Fruit fly (Drosophila melanogaster) whole organism, embryonic: ENCODE results near the gene CG32320.

ENCODE experiments used
- Abd-B ChIP-seq: fragments of 200-800 bp; sonication (Bioruptor generic); optimal IDR thresholded peaks from 2 replicates; lab custom pipeline; 2018; ENCODE audit warnings: missing biosample characterization, mild to moderate bottlenecking, missing genetic modification characterization, moderate library complexity
- Antp ChIP-seq: fragments of 200-800 bp; sonication (Bioruptor generic); optimal IDR thresholded peaks from 3 replicates; lab custom pipeline; 2016; ENCODE audit warnings: missing biosample characterization, missing genetic modification characterization
- Atf6 ChIP-seq: fragments of 200-800 bp; sonication (Bioruptor generic); IDR thresholded peaks from 2 replicates; pipeline ENCODE4 v1.3.6; 2022; ENCODE audit warnings: missing biosample characterization, missing genetic modification characterization
- CG10267 ChIP-seq: fragments of 200-800 bp; sonication (Bioruptor generic); optimal IDR thresholded peaks from 2 replicates; lab custom pipeline; 2018; ENCODE audit warnings: missing biosample characterization, mild to moderate bottlenecking, missing genetic modification characterization, moderate library complexity
- CG11695 ChIP-seq: fragments of 200-800 bp; sonication (Bioruptor generic); IDR thresholded peaks from 3 replicates; pipeline ENCODE4 v1.3.6; 2022; ENCODE audit warnings: missing biosample characterization, missing genetic modification characterization
- CG11696 ChIP-seq: fragments of 200-800 bp; sonication (Bioruptor generic); IDR thresholded peaks from 2 replicates; pipeline ENCODE4 v1.3.6; 2022; ENCODE audit warnings: missing biosample characterization, missing genetic modification characterization
- CG12744 ChIP-seq: fragments of 200-800 bp; sonication (Bioruptor generic); optimal IDR thresholded peaks from 2 replicates; lab custom pipeline; 2016; ENCODE audit warnings: missing biosample characterization, missing genetic modification characterization
- CG12769 ChIP-seq: fragments of 200-800 bp; sonication (Bioruptor generic); optimal IDR thresholded peaks from 2 replicates; lab custom pipeline; 2019; ENCODE audit warnings: missing biosample characterization, mild to moderate bottlenecking, missing genetic modification characterization, moderate library complexity
- CG13775 ChIP-seq: fragments of 200-800 bp; sonication (Bioruptor generic); optimal IDR thresholded peaks from 3 replicates; lab custom pipeline; 2017; ENCODE audit warnings: missing biosample characterization, mild to moderate bottlenecking, missing genetic modification characterization
- CG17328 ChIP-seq: fragments of 200-800 bp; sonication (Bioruptor generic); IDR thresholded peaks from 2 replicates; pipeline ENCODE4 v1.3.6; 2022; ENCODE audit warnings: missing biosample characterization, missing genetic modification characterization
- CG2202 ChIP-seq: fragments of 200-800 bp; sonication (Bioruptor generic); optimal IDR thresholded peaks from 2 replicates; lab custom pipeline; 2018; ENCODE audit warnings: missing biosample characterization, mild to moderate bottlenecking, missing genetic modification characterization
- CG4404 ChIP-seq: fragments of 200-800 bp; sonication (Bioruptor generic); IDR thresholded peaks from 2 replicates; pipeline ENCODE4 v1.3.6; 2022; ENCODE audit warnings: missing biosample characterization, missing genetic modification characterization
- CG4424 ChIP-seq: fragments of 200-800 bp; sonication (Bioruptor generic); optimal IDR thresholded peaks from 3 replicates; lab custom pipeline; 2016; ENCODE audit warnings: missing biosample characterization, missing genetic modification characterization
- CG4730 ChIP-seq: fragments of 200-800 bp; sonication (Bioruptor generic); IDR thresholded peaks from 2 replicates; pipeline ENCODE4 v1.3.6; 2022; ENCODE audit warnings: missing biosample characterization, missing genetic modification characterization
- CG5953 ChIP-seq: fragments of 200-800 bp; sonication (Bioruptor generic); IDR thresholded peaks from 2 replicates; pipeline ENCODE4 v1.3.6; 2022; ENCODE audit warnings: missing biosample characterization, missing genetic modification characterization
- CG6272 ChIP-seq: fragments of 200-800 bp; sonication (Bioruptor generic); IDR thresholded peaks from 2 replicates; pipeline ENCODE4 v1.3.6; 2022; ENCODE audit warnings: missing biosample characterization, missing genetic modification characterization
- CG7357 ChIP-seq: fragments of 200-800 bp; sonication (Bioruptor generic); IDR thresholded peaks from 3 replicates; pipeline ENCODE4 v1.3.6; 2022; ENCODE audit warnings: missing biosample characterization, missing genetic modification characterization
- CG7839 ChIP-seq: fragments of 200-800 bp; sonication (Bioruptor generic); optimal IDR thresholded peaks from 3 replicates; lab custom pipeline; 2018; ENCODE audit warnings: missing biosample characterization, mild to moderate bottlenecking, missing genetic modification characterization, moderate library complexity
- CG8765 ChIP-seq: fragments of 200-800 bp; sonication (Bioruptor generic); IDR thresholded peaks from 2 replicates; pipeline ENCODE4 v1.3.6; 2022; ENCODE audit warnings: missing biosample characterization, missing genetic modification characterization
- CG9727 ChIP-seq: fragments of 200-800 bp; sonication (Bioruptor generic); optimal IDR thresholded peaks from 3 replicates; lab custom pipeline; 2017; ENCODE audit warnings: missing biosample characterization, mild to moderate bottlenecking, missing genetic modification characterization
- Chrac-16 ChIP-seq: fragments of 200-800 bp; sonication (Bioruptor generic); optimal IDR thresholded peaks from 3 replicates; lab custom pipeline; 2016; ENCODE audit warnings: missing biosample characterization, missing genetic modification characterization
- E2f2 ChIP-seq: fragments of 200-800 bp; sonication (Bioruptor generic); IDR thresholded peaks from 2 replicates; pipeline ENCODE4 v1.3.6; 2022; ENCODE audit warnings: missing biosample characterization, missing genetic modification characterization
- Elba2 ChIP-seq: fragments of 200-800 bp; sonication (Bioruptor generic); optimal IDR thresholded peaks from 3 replicates; lab custom pipeline; 2016; ENCODE audit warnings: missing biosample characterization, missing genetic modification characterization
- Ets65A ChIP-seq: fragments of 200-800 bp; sonication (Bioruptor generic); peaks from one replicate; lab custom pipeline; 2016; ENCODE audit warnings: missing biosample characterization, missing genetic modification characterization
- Hey ChIP-seq: fragments of 200-800 bp; sonication (Bioruptor generic); optimal IDR thresholded peaks from 3 replicates; lab custom pipeline; 2018; ENCODE audit warnings: missing biosample characterization, mild to moderate bottlenecking, missing genetic modification characterization
- Myb ChIP-seq: fragments of 200-800 bp; sonication (Bioruptor generic); optimal IDR thresholded peaks from 2 replicates; lab custom pipeline; 2016; ENCODE audit warnings: missing biosample characterization, missing genetic modification characterization
- Pdp1 ChIP-seq, 2 experiments: fragments of 200-800 bp; sonication (Bioruptor generic); optimal IDR thresholded peaks; 3 replicates each; lab custom pipeline; 2016; ENCODE audit warnings: missing biosample characterization in 2 of 2, missing genetic modification characterization in 2 of 2, mild to moderate bottlenecking in 1 of 2, moderate library complexity in 1 of 2
- Sox102F ChIP-seq: fragments of 200-800 bp; sonication (Bioruptor generic); optimal IDR thresholded peaks from 2 replicates; lab custom pipeline; 2018; ENCODE audit warnings: missing biosample characterization, mild to moderate bottlenecking, missing genetic modification characterization, moderate library complexity
- Sry-β ChIP-seq: fragments of 200-800 bp; sonication (Bioruptor generic); optimal IDR thresholded peaks from 2 replicates; lab custom pipeline; 2018; ENCODE audit warnings: missing biosample characterization, mild to moderate bottlenecking, missing genetic modification characterization, moderate library complexity
- Ssrp ChIP-seq: fragments of 200-800 bp; sonication (Bioruptor generic); optimal IDR thresholded peaks from 2 replicates; lab custom pipeline; 2018; ENCODE audit warnings: missing biosample characterization, mild to moderate bottlenecking, missing genetic modification characterization, moderate library complexity
- Xbp1 ChIP-seq: fragments of 200-800 bp; sonication (Bioruptor generic); optimal IDR thresholded peaks from 3 replicates; lab custom pipeline; 2016; ENCODE audit warnings: missing biosample characterization, mild to moderate bottlenecking, missing genetic modification characterization
- ab ChIP-seq: fragments of 200-800 bp; sonication (Bioruptor generic); optimal IDR thresholded peaks from 2 replicates; lab custom pipeline; 2016; ENCODE audit warnings: missing biosample characterization, missing genetic modification characterization
- abd-A ChIP-seq: fragments of 200-800 bp; sonication (Bioruptor generic); optimal IDR thresholded peaks from 3 replicates; lab custom pipeline; 2019; ENCODE audit warnings: missing biosample characterization, mild to moderate bottlenecking, missing genetic modification characterization, moderate library complexity
- amos ChIP-seq: fragments of 200-800 bp; sonication (Bioruptor generic); IDR thresholded peaks from 2 replicates; pipeline ENCODE4 v1.3.6; 2022; ENCODE audit warnings: missing biosample characterization, missing genetic modification characterization; ENCODE audit not compliant: partially characterized antibody
- ara ChIP-seq: fragments of 200-800 bp; sonication (Bioruptor generic); IDR thresholded peaks from 2 replicates; pipeline ENCODE4 v1.3.6; 2022; ENCODE audit warnings: missing biosample characterization, missing genetic modification characterization
- ase ChIP-seq: fragments of 200-800 bp; sonication (Bioruptor generic); IDR thresholded peaks from 3 replicates; pipeline ENCODE4 v1.3.6; 2022; ENCODE audit warnings: missing biosample characterization, missing genetic modification characterization
- da ChIP-seq: fragments of 200-800 bp; sonication (Bioruptor generic); optimal IDR thresholded peaks from 2 replicates; lab custom pipeline; 2016; ENCODE audit warnings: missing biosample characterization, missing genetic modification characterization
- dmrt11E ChIP-seq: fragments of 200-800 bp; sonication (Bioruptor generic); optimal IDR thresholded peaks from 3 replicates; lab custom pipeline; 2018; ENCODE audit warnings: missing biosample characterization, mild to moderate bottlenecking, missing genetic modification characterization, moderate library complexity
- dmrt99B ChIP-seq: fragments of 200-800 bp; sonication (Bioruptor generic); optimal IDR thresholded peaks from 2 replicates; lab custom pipeline; 2018; ENCODE audit warnings: missing biosample characterization, mild to moderate bottlenecking, missing genetic modification characterization, moderate library complexity
- dysf ChIP-seq: fragments of 200-800 bp; sonication (Bioruptor generic); IDR thresholded peaks from 3 replicates; pipeline ENCODE4 v1.3.6; 2022; ENCODE audit warnings: missing biosample characterization, missing genetic modification characterization
- ewg ChIP-seq: fragments of 200-800 bp; sonication (Bioruptor generic); optimal IDR thresholded peaks from 3 replicates; lab custom pipeline; 2017; ENCODE audit warnings: mild to moderate bottlenecking, missing biosample characterization, missing genetic modification reagents, missing genetic modification characterization
- gce ChIP-seq: fragments of 200-800 bp; sonication (Bioruptor generic); IDR thresholded peaks from 3 replicates; pipeline ENCODE4 v1.3.6; 2022; ENCODE audit warnings: missing biosample characterization, missing genetic modification characterization
- lilli ChIP-seq: fragments of 200-800 bp; sonication (Bioruptor generic); optimal IDR thresholded peaks from 3 replicates; lab custom pipeline; 2016; ENCODE audit warnings: missing biosample characterization, missing genetic modification characterization
- otp ChIP-seq: fragments of 200-800 bp; sonication (Bioruptor generic); IDR thresholded peaks from 3 replicates; pipeline ENCODE4, ENCODE4 v1.3.6; 2022; ENCODE audit warnings: missing biosample characterization, missing genetic modification characterization
- prd ChIP-seq, 3 experiments: fragments of >200 bp in 2 of 3; fragments of 200-800 bp in 1 of 3; sonication (Bioruptor generic) in 1 of 3; optimal IDR thresholded peaks in 2 of 3; IDR thresholded peaks in 1 of 3; 2 replicates in 2 of 3; 3 replicates in 1 of 3; pipeline versions ENCODE4 v1.3.6 to Lab custom; 2017 to 2022; ENCODE audit warnings: missing biosample characterization in 1 of 3, missing genetic modification characterization in 1 of 3
- row ChIP-seq: fragments of 200-800 bp; sonication (Bioruptor generic); IDR thresholded peaks from 3 replicates; pipeline ENCODE4 v1.3.6; 2022; ENCODE audit warnings: missing biosample characterization, missing genetic modification characterization
- sens-2 ChIP-seq: fragments of 200-800 bp; sonication (Bioruptor generic); IDR thresholded peaks from 2 replicates; pipeline ENCODE4 v1.3.6; 2022; ENCODE audit warnings: missing biosample characterization, missing genetic modification characterization
- seq ChIP-seq: fragments of 200-800 bp; sonication (Bioruptor generic); IDR thresholded peaks from 2 replicates; pipeline ENCODE4 v1.3.6; 2022; ENCODE audit warnings: missing biosample characterization, missing genetic modification characterization
- ttk ChIP-seq: fragments of 200-800 bp; sonication (Bioruptor generic); IDR thresholded peaks from 2 replicates; pipeline ENCODE4 v2.1.2; 2022; ENCODE audit warnings: missing biosample characterization, missing genetic modification characterization
- unpg ChIP-seq: fragments of 200-800 bp; sonication (Bioruptor generic); optimal IDR thresholded peaks from 3 replicates; lab custom pipeline; 2018; ENCODE audit warnings: missing biosample characterization, mild to moderate bottlenecking, missing genetic modification characterization, moderate library complexity

CG32320 gene

dm6 chr3L:1414032-1414431 is 15.6 kb downstream of the CG32320 start (continued):
- TF ChIP-seq CG6272 (GFP tag; lab: Robert Waterston, UW): no peak
- TF ChIP-seq unpg (GFP tag; lab: Kevin White, UChicago): peak; percentile 58
- TF ChIP-seq dmrt11E (tag; lab: Kevin White, UChicago): peak; percentile 85
- peak; percentile 39 for TF ChIP-seq Ssrp (tag; lab: Kevin White, UChicago)
- TF ChIP-seq Atf6 (GFP tag; lab: Robert Waterston, UW): no peak
- peak; percentile 88 for TF ChIP-seq Ets65A (GFP tag; lab: Kevin White, UChicago)
- TF ChIP-seq CG4730 (GFP tag; lab: Robert Waterston, UW): peak; percentile 36; the same call in 1 of the 2 replicates
- TF ChIP-seq CG17328 (GFP tag; lab: Robert Waterston, UW): peak; percentile 81
- peak; percentile 27 for TF ChIP-seq dmrt99B (tag; lab: Kevin White, UChicago)
- peak; percentile 62 for TF ChIP-seq Chrac-16 (GFP tag; lab: Kevin White, UChicago)
- TF ChIP-seq ara (GFP tag; lab: Robert Waterston, UW): peak; percentile 90
- TF ChIP-seq CG10267 (tag; lab: Kevin White, UChicago): peak; percentile 37
- 0 out of 3 replicates have a peak, but pooled peaks have one; percentile 48 for TF ChIP-seq dysf
- no peak for TF ChIP-seq CG5953 (GFP tag; lab: Robert Waterston, UW)
- 0 out of 3 replicates have a peak, but pooled peaks have one; percentile 46 for TF ChIP-seq gce (GFP tag; lab: Robert Waterston, UW)
- TF ChIP-seq seq: 0 out of 2 replicates have a peak, but pooled peaks have one; percentile 38
- TF ChIP-seq ab: no peak
- TF ChIP-seq ase (GFP tag; lab: Robert Waterston, UW): no peak
- peak; percentile 51 for TF ChIP-seq Elba2
- no peak for TF ChIP-seq Hey (tag; lab: Kevin White, UChicago)
- peak; percentile 54 for TF ChIP-seq ttk
- TF ChIP-seq lilli (GFP tag; lab: Kevin White, UChicago): no peak
- TF ChIP-seq CG11696 (GFP tag; lab: Robert Waterston, UW): 0 out of 2 replicates have a peak, but pooled peaks have one; percentile 16
- TF ChIP-seq E2f2 (GFP tag; lab: Robert Waterston, UW): peak; percentile 13; the same call in 1 of the 2 replicates
- TF ChIP-seq otp (GFP tag; lab: Robert Waterston, UW): peak; percentile 82
- peak; percentile 1 for TF ChIP-seq Myb
- peak; percentile 40 for TF ChIP-seq Xbp1 (GFP tag; lab: Kevin White, UChicago)
- TF ChIP-seq Abd-B: peak; percentile 9
- no peak for TF ChIP-seq abd-A (tag; lab: Kevin White, UChicago)
- TF ChIP-seq sens-2 (GFP tag; lab: Robert Waterston, UW): peak; percentile 67
- peak; percentile 85 for TF ChIP-seq CG4404 (GFP tag; lab: Robert Waterston, UW)
- no peak for TF ChIP-seq ewg (GFP tag; lab: Kevin White, UChicago)
- peak; percentile 27 to 57 for TF ChIP-seq Pdp1 (GFP tag; optimal IDR thresholded peaks at IDR 0.05; lab: Kevin White, UChicago)
- 0 out of 3 replicates have a peak, but pooled peaks have one; percentile 34 for TF ChIP-seq CG7357 (GFP tag; lab: Robert Waterston, UW)
- TF ChIP-seq CG8765 (GFP tag; lab: Robert Waterston, UW): peak; percentile 92
- TF ChIP-seq Sry-β (GFP tag; lab: Kevin White, UChicago): peak; percentile 78
- peak; percentile 48 for TF ChIP-seq CG2202 (tag; lab: Kevin White, UChicago)
- TF ChIP-seq CG12769 (tag; lab: Kevin White, UChicago): peak; percentile 8
- peak; percentile 32 for TF ChIP-seq Sox102F (GFP tag; lab: Kevin White, UChicago)
- peak; percentile 53 for TF ChIP-seq Antp
- TF ChIP-seq CG13775 (GFP tag; lab: Kevin White, UChicago): peak; percentile 36
- TF ChIP-seq da (GFP tag; lab: Kevin White, UChicago): peak; percentile 9
- no peak for TF ChIP-seq prd (optimal IDR thresholded peaks at IDR 0.05; lab: Kevin White, UChicago)
- peak; percentile 92 for TF ChIP-seq prd (GFP tag; IDR thresholded peaks at IDR 0.05; lab: Robert Waterston, UW)
- TF ChIP-seq CG4424: peak; percentile 50
- peak; percentile 46 for TF ChIP-seq CG9727 (GFP tag; lab: Kevin White, UChicago)
- TF ChIP-seq CG7839: no peak
- peak; percentile 58; the same call in 2 of the 3 replicates for TF ChIP-seq row (GFP tag; lab: Robert Waterston, UW)
- TF ChIP-seq CG12744: no peak
- TF ChIP-seq amos (GFP tag; lab: Robert Waterston, UW): no peak
- peak; percentile 41; the same call in 1 of the 3 replicates for TF ChIP-seq CG11695 (GFP tag; lab: Robert Waterston, UW)
